Fruit fly (Drosophila melanogaster): ENCODE measurements around the gene net.

- no peak for TF ChIP-seq CG8478 (optimal IDR thresholded peaks at IDR 0.05)
- no peak for TF ChIP-seq Dll (optimal IDR thresholded peaks at IDR 0.05)
Measured at dm6 chr2L:65354-65949, 21.7 kb downstream of the net start, which contains the start of gene Cda5.
